Worm (Caenorhabditis elegans) whole organism, L2 larva: ENCODE measurements around the gene fbxa-136.

Source experiments
- ZK546.5 ChIP-seq: sonication (generic microtip); optimal IDR thresholded peaks from 2 replicates; lab custom pipeline; 2017; ENCODE audit warnings: missing biosample characterization, missing genetic modification characterization
- ama-1 ChIP-seq: fragments of 150-350 bp; optimal IDR thresholded peaks from 2 replicates; lab custom pipeline; 2018; ENCODE audit warnings: inconsistent platforms
- dmd-4 ChIP-seq: sonication (generic microtip); optimal IDR thresholded peaks from 2 replicates; lab custom pipeline; 2017; ENCODE audit warnings: missing biosample characterization, missing genetic modification characterization
- egl-27 ChIP-seq: sonication (generic microtip); optimal IDR thresholded peaks from 3 replicates; lab custom pipeline; 2017; ENCODE audit warnings: missing biosample characterization, missing genetic modification reagents, missing genetic modification characterization
- lin-39 ChIP-seq: fragments of 150-350 bp; optimal IDR thresholded peaks from 2 replicates; lab custom pipeline; 2014; ENCODE audit warnings: missing biosample characterization, missing genetic modification reagents, missing genetic modification characterization
- mdl-1 ChIP-seq, 2 experiments: fragments of 150-350 bp in 1 of 2; sonication (generic microtip) in 1 of 2; optimal IDR thresholded peaks; 2 replicates each; lab custom pipeline; 2017; ENCODE audit warnings: missing biosample characterization in 2 of 2, missing genetic modification characterization in 2 of 2
- nhr-237 ChIP-seq: fragments of 150-350 bp; optimal IDR thresholded peaks from 2 replicates; lab custom pipeline; 2014; ENCODE audit warnings: missing biosample characterization, missing genetic modification characterization
- sem-4 ChIP-seq: fragments of 150-350 bp; optimal IDR thresholded peaks from 2 replicates; lab custom pipeline; 2014; ENCODE audit warnings: missing biosample characterization, missing genetic modification reagents, missing genetic modification characterization
- unc-62 ChIP-seq: fragments of 150-350 bp; optimal IDR thresholded peaks from 2 replicates; lab custom pipeline; 2014; ENCODE audit warnings: missing biosample characterization, missing genetic modification reagents, missing genetic modification characterization
- ztf-4 ChIP-seq: fragments of 150-350 bp; optimal IDR thresholded peaks from 2 replicates; lab custom pipeline; 2014; ENCODE audit warnings: missing biosample characterization, missing genetic modification characterization

- TF ChIP-seq ztf-4 (tag; lab: Kevin White, UChicago) = no peak
- no peak for TF ChIP-seq unc-62 (GFP tag; lab: Kevin White, UChicago)
- no peak for TF ChIP-seq ZK546.5 (tag; lab: Kevin White, UChicago)
- TF ChIP-seq mdl-1 (tag; optimal IDR thresholded peaks at IDR 0.05; lab: Kevin White, UChicago) = no peak
- TF ChIP-seq egl-27 (tag; lab: Kevin White, UChicago) = no peak
- no peak for TF ChIP-seq lin-39
- TF ChIP-seq dmd-4 = no peak
- TF ChIP-seq nhr-237 = no peak
- no peak for TF ChIP-seq ama-1
- TF ChIP-seq sem-4 (tag; lab: Kevin White, UChicago) = no peak
Measured at ce11 chrV:17542304-17542703, 21.5 kb downstream of the fbxa-136 start.
